Fruit fly (Drosophila melanogaster): Measurements from ENCODE around the gene CG2991.

CG2991 gene

DNA sequence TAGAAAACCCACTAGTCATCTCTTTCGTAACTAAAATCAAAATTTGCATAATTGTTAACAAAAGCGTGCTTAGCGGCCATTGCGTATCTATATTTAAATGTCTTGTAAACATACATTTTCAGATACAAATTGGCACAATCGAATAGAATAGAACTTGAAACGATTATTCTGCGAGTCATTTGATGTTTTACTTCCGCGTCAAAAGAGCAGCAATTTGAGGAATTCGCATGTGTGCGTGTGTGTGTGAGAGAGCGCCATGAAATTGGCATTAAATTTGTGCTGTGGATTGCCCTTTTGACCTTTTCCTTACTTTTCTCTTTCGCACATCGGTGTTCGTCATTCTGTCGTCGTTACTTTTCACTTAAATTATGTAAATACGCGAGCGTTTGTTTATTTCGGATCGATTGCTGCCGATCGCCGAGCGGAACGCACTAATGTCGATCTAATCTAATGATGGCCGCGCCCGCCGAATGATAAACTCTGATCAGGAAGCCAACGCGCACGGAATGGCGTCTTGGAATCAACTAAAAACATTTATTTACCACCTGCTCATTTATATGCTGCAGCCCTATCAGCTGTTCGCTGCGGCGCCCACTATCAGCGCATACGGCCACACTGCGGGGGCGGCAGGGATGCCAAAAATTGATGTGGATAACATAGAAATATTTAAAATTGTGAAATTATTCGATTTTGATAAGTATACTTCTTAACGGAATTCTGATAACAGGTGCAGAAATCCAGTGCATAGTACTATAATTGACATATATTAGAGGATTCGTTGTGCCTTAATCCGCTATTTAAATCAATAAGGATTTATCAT, 27.9 kb downstream of the CG2991 start (continued):
- TF ChIP-seq run (tag; optimal IDR thresholded peaks at IDR 0.05) = peak; percentile 20
- TF ChIP-seq zfh2 (GFP tag; optimal IDR thresholded peaks at IDR 0.05) = peak; percentile 11
- TF ChIP-seq CG10431 (GFP tag; optimal IDR thresholded peaks at IDR 0.05) = no peak
- peak; percentile 32 for TF ChIP-seq CG17385 (GFP tag; optimal IDR thresholded peaks at IDR 0.05)
- TF ChIP-seq peb (GFP tag; IDR thresholded peaks at IDR 0.05) = no peak
- no peak for TF ChIP-seq CG4707 (GFP tag; optimal IDR thresholded peaks at IDR 0.05)
- TF ChIP-seq CG10654 (GFP tag; optimal IDR thresholded peaks at IDR 0.05) = no peak
- TF ChIP-seq CG2120 (GFP tag; optimal IDR thresholded peaks at IDR 0.05) = peak; percentile 59

DNA sequence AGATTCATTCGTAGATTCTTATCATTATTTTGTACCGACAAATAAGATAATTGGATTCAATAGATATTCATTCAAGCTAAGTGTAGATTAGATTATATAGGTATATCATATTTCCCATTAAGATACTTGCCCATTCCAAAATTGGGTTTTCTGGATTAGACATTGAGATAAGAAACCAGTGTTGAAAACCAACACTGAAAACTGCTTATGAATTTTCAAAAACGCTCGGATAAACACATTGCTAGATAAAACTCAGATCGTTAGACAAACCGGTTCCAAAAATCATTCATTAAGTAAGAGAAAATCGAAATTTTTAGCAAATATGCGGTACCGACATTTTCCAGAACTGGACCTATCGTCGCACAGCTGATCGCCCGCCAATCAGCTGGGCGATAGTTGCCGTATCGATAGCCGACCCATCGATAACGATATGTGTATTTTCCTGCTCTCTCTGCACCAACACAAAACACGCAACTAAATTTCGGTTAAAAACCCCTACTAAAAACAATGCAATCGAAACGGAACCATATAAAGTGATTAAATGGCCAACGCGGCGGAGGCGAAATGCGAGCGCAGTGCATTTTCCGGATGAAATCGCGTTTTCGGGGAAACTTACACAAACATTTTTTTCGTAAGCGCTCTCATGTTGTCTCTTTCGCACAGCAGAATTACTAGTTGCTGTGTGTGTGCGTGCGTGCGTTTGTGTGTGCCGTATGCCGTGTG, 28.7 kb downstream of the CG2991 start, which contains the start of the genes NTPase and lilli:
Gene NTPase, minus strand, starts transcription at position 348 of the 723 bp plus-strand sequence.
Gene lilli, plus strand, starts transcription at position 427 of the 723 bp plus-strand sequence.
- peak; percentile 89 for TF ChIP-seq hb (GFP tag; IDR thresholded peaks at IDR 0.05; ENCODE audit: partially characterized antibody)
- TF ChIP-seq CG12391 (tag; optimal IDR thresholded peaks at IDR 0.05) = peak; percentile 55
- peak; percentile 72 for TF ChIP-seq CG18764 (GFP tag; optimal IDR thresholded peaks at IDR 0.05)
- peak; percentile 42; the same call in 1 of the 2 replicates for TF ChIP-seq CG3847 (GFP tag; IDR thresholded peaks at IDR 0.05)
- TF ChIP-seq CG4820 (GFP tag; optimal IDR thresholded peaks at IDR 0.05) = peak; percentile 59
- peak; percentile 68 for TF ChIP-seq Hmx (GFP tag; optimal IDR thresholded peaks at IDR 0.05)
- peak; percentile 44 for TF ChIP-seq kay (GFP tag; optimal IDR thresholded peaks at IDR 0.05)
- peak; percentile 65 to 67 for TF ChIP-seq chif (GFP tag; optimal IDR thresholded peaks at IDR 0.05)
- peak; percentile 76 for TF ChIP-seq Rfx (GFP tag; IDR thresholded peaks at IDR 0.05)
- peak; percentile 94 for TF ChIP-seq CG42726 (GFP tag; IDR thresholded peaks at IDR 0.05; ENCODE audit: partially characterized antibody)
- TF ChIP-seq schlank (tag; optimal IDR thresholded peaks at IDR 0.05) = peak; percentile 17
- TF ChIP-seq CG17361 (GFP tag; IDR thresholded peaks at IDR 0.05) = peak; percentile 60; the same call in 2 of the 3 replicates
- peak; percentile 76 for TF ChIP-seq CG9609 (GFP tag; optimal IDR thresholded peaks at IDR 0.05)
- peak; percentile 63 for TF ChIP-seq tin (GFP tag; optimal IDR thresholded peaks at IDR 0.05)
- TF ChIP-seq CG6683 (GFP tag; optimal IDR thresholded peaks at IDR 0.05) = peak; percentile 18
- peak; percentile 52; the same call in 2 of the 3 replicates for TF ChIP-seq ase (GFP tag; IDR thresholded peaks at IDR 0.05)
- TF ChIP-seq D19A (tag; optimal IDR thresholded peaks at IDR 0.05) = no peak
- no peak for TF ChIP-seq esg (GFP tag; conservative IDR thresholded peaks at IDR 0.05)
- no peak; the same call in none of the 2 replicates for TF ChIP-seq CG32772 (GFP tag; IDR thresholded peaks at IDR 0.05)
- no peak for TF ChIP-seq Hr39 (optimal IDR thresholded peaks at IDR 0.05)
- TF ChIP-seq Usf (GFP tag; optimal IDR thresholded peaks at IDR 0.05) = no peak
- peak; percentile 22 for TF ChIP-seq oc (tag; optimal IDR thresholded peaks at IDR 0.05)
- TF ChIP-seq sqz (GFP tag; optimal IDR thresholded peaks at IDR 0.05) = peak; percentile 96
- peak; percentile 10 for TF ChIP-seq fu2 (GFP tag; optimal IDR thresholded peaks at IDR 0.05)
- peak; percentile 33 for TF ChIP-seq nmo (GFP tag; optimal IDR thresholded peaks at IDR 0.05)
- TF ChIP-seq Hey (tag; optimal IDR thresholded peaks at IDR 0.05) = no peak
- peak; percentile 52 for TF ChIP-seq CG18599 (GFP tag; optimal IDR thresholded peaks at IDR 0.05)
- no peak for TF ChIP-seq Hand (GFP tag; optimal IDR thresholded peaks at IDR 0.05)
- no peak for TF ChIP-seq dimm (GFP tag; IDR thresholded peaks at IDR 0.05)
- TF ChIP-seq CG9876 (GFP tag; optimal IDR thresholded peaks at IDR 0.05) = peak; percentile 66
- TF ChIP-seq zfh2 (GFP tag; optimal IDR thresholded peaks at IDR 0.05) = peak; percentile 72
- TF ChIP-seq klu (GFP tag; IDR thresholded peaks at IDR 0.05) = 0 out of 2 replicates have a peak, but pooled peaks have one; percentile 7
- TF ChIP-seq gcm (GFP tag; optimal IDR thresholded peaks at IDR 0.05) = no peak
- TF ChIP-seq CG3407 (GFP tag; optimal IDR thresholded peaks at IDR 0.05) = no peak
- no peak for TF ChIP-seq CG1024 (GFP tag; IDR thresholded peaks at IDR 0.05)
- TF ChIP-seq aop (GFP tag; IDR thresholded peaks at IDR 0.05) = no peak
- no peak for TF ChIP-seq dati (GFP tag; IDR thresholded peaks at IDR 0.05)
- TF ChIP-seq Ada2b (GFP tag; IDR thresholded peaks at IDR 0.05) = 0 out of 2 replicates have a peak, but pooled peaks have one; percentile 18
- peak; percentile 83 for TF ChIP-seq sob (GFP tag; IDR thresholded peaks at IDR 0.05)
- TF ChIP-seq lmd (GFP tag; IDR thresholded peaks at IDR 0.05) = peak; percentile 40; the same call in 1 of the 2 replicates

All from whole organism, embryonic.